Fruit fly (Drosophila melanogaster) whole organism, embryonic: Measurements from ENCODE around the gene Rnp4F.
A peak's percentile ranks its signal among the peaks of the same experiment; 100 is the strongest.

ENCODE experiments used
- Adf1 ChIP-seq: fragments of 200-800 bp; sonication (Bioruptor generic); IDR thresholded peaks from 2 replicates; pipeline ENCODE4 v1.3.6; 2022; ENCODE audit warnings: missing biosample characterization, missing genetic modification characterization
- Atf6 ChIP-seq: fragments of 200-800 bp; sonication (Bioruptor generic); IDR thresholded peaks from 2 replicates; pipeline ENCODE4 v1.3.6; 2022; ENCODE audit warnings: missing biosample characterization, missing genetic modification characterization
- B-H1 ChIP-seq: fragments of 200-800 bp; sonication (Bioruptor generic); IDR thresholded peaks from 3 replicates; pipeline ENCODE4 v1.3.6; 2022; ENCODE audit warnings: missing biosample characterization, missing genetic modification characterization
- CG10147 ChIP-seq: fragments of 200-800 bp; sonication (Bioruptor generic); optimal IDR thresholded peaks from 2 replicates; lab custom pipeline; 2019; ENCODE audit warnings: missing biosample characterization, mild to moderate bottlenecking, missing genetic modification characterization, moderate library complexity
- CG10267 ChIP-seq: fragments of 200-800 bp; sonication (Bioruptor generic); optimal IDR thresholded peaks from 2 replicates; lab custom pipeline; 2018; ENCODE audit warnings: missing biosample characterization, mild to moderate bottlenecking, missing genetic modification characterization, moderate library complexity
- CG10274 ChIP-seq: fragments of 200-800 bp; sonication (Bioruptor generic); optimal IDR thresholded peaks from 3 replicates; lab custom pipeline; 2017; ENCODE audit warnings: missing biosample characterization, mild to moderate bottlenecking, missing genetic modification characterization
- CG11696 ChIP-seq: fragments of 200-800 bp; sonication (Bioruptor generic); IDR thresholded peaks from 2 replicates; pipeline ENCODE4 v1.3.6; 2022; ENCODE audit warnings: missing biosample characterization, missing genetic modification characterization
- CG12071 ChIP-seq: fragments of 200-800 bp; sonication (Bioruptor generic); optimal IDR thresholded peaks from 3 replicates; lab custom pipeline; 2018; ENCODE audit warnings: missing biosample characterization, mild to moderate bottlenecking, missing genetic modification characterization
- CG12299 ChIP-seq: fragments of 200-800 bp; sonication (Bioruptor generic); optimal IDR thresholded peaks from 2 replicates; lab custom pipeline; 2018; ENCODE audit warnings: missing biosample characterization, mild to moderate bottlenecking, missing genetic modification characterization
- CG12769 ChIP-seq: fragments of 200-800 bp; sonication (Bioruptor generic); optimal IDR thresholded peaks from 2 replicates; lab custom pipeline; 2019; ENCODE audit warnings: missing biosample characterization, mild to moderate bottlenecking, missing genetic modification characterization, moderate library complexity
- CG17186 ChIP-seq: fragments of 200-800 bp; sonication (Bioruptor generic); optimal IDR thresholded peaks from 3 replicates; lab custom pipeline; 2017; ENCODE audit warnings: missing biosample characterization, missing genetic modification reagents, missing genetic modification characterization
- CG33213 ChIP-seq: fragments of 200-800 bp; sonication (Bioruptor generic); optimal IDR thresholded peaks from 3 replicates; lab custom pipeline; 2016; ENCODE audit warnings: missing biosample characterization, missing genetic modification characterization
- CG4820 ChIP-seq: fragments of 200-800 bp; sonication (Bioruptor generic); optimal IDR thresholded peaks from 3 replicates; lab custom pipeline; 2016; ENCODE audit warnings: missing biosample characterization, missing genetic modification characterization
- CG4854 ChIP-seq: fragments of 200-800 bp; sonication (Bioruptor generic); optimal IDR thresholded peaks from 2 replicates; lab custom pipeline; 2016; ENCODE audit warnings: missing biosample characterization, missing genetic modification characterization, inconsistent platforms
- CG6791 ChIP-seq: fragments of 200-800 bp; sonication (Bioruptor generic); IDR thresholded peaks from 3 replicates; pipeline ENCODE4 v1.3.6; 2022; ENCODE audit warnings: missing biosample characterization, missing genetic modification characterization; ENCODE audit not compliant: partially characterized antibody
- CG7928 ChIP-seq: fragments of 200-800 bp; sonication (Bioruptor generic); optimal IDR thresholded peaks from 2 replicates; lab custom pipeline; 2017; ENCODE audit warnings: missing biosample characterization, mild to moderate bottlenecking, missing genetic modification characterization
- CG7963 ChIP-seq: fragments of 200-800 bp; sonication (Bioruptor generic); IDR thresholded peaks from 3 replicates; pipeline ENCODE4 v1.3.6; 2022; ENCODE audit warnings: missing biosample characterization, missing genetic modification characterization; ENCODE audit not compliant: partially characterized antibody
- CG7987 ChIP-seq: fragments of 200-800 bp; sonication (Bioruptor generic); optimal IDR thresholded peaks from 2 replicates; lab custom pipeline; 2018; ENCODE audit warnings: missing biosample characterization, mild to moderate bottlenecking, missing genetic modification characterization, moderate library complexity
- CoRest ChIP-seq: fragments of 200-800 bp; sonication (Bioruptor generic); optimal IDR thresholded peaks from 3 replicates; lab custom pipeline; 2018; ENCODE audit warnings: missing biosample characterization, mild to moderate bottlenecking, missing genetic modification characterization, moderate library complexity
- D19B ChIP-seq: fragments of 200-800 bp; sonication (Bioruptor generic); optimal IDR thresholded peaks from 2 replicates; lab custom pipeline; 2017; ENCODE audit warnings: missing biosample characterization, mild to moderate bottlenecking, missing genetic modification characterization
- Dfd ChIP-seq, 2 experiments: fragments of >200 bp; optimal IDR thresholded peaks; 2 replicates each; lab custom pipeline; 2017; ENCODE audit warnings: missing biosample characterization in 2 of 2, missing genetic modification characterization in 2 of 2
- ERR ChIP-seq: fragments of 200-800 bp; sonication (Bioruptor generic); optimal IDR thresholded peaks from 2 replicates; lab custom pipeline; 2016; ENCODE audit warnings: missing biosample characterization, missing genetic modification characterization
- Ets97D ChIP-seq: fragments of 200-800 bp; sonication (Bioruptor generic); optimal IDR thresholded peaks from 3 replicates; lab custom pipeline; 2016; ENCODE audit warnings: missing biosample characterization, missing genetic modification characterization
- Fer2 ChIP-seq: fragments of 200-800 bp; sonication (Bioruptor generic); optimal IDR thresholded peaks from 2 replicates; lab custom pipeline; 2018; ENCODE audit warnings: missing biosample characterization, mild to moderate bottlenecking, missing genetic modification characterization, moderate library complexity
- Mad ChIP-seq: fragments of 200-800 bp; sonication (Bioruptor generic); optimal IDR thresholded peaks from 2 replicates; lab custom pipeline; 2016; ENCODE audit warnings: missing biosample characterization, missing genetic modification characterization
- Max ChIP-seq: fragments of 200-800 bp; sonication (Bioruptor generic); optimal IDR thresholded peaks from 2 replicates; lab custom pipeline; 2016; ENCODE audit warnings: missing biosample characterization, mild to moderate bottlenecking, missing genetic modification characterization
- Pdp1 ChIP-seq, 2 experiments: fragments of 200-800 bp; sonication (Bioruptor generic); optimal IDR thresholded peaks; 3 replicates each; lab custom pipeline; 2016; ENCODE audit warnings: missing biosample characterization in 2 of 2, missing genetic modification characterization in 2 of 2, mild to moderate bottlenecking in 1 of 2, moderate library complexity in 1 of 2
- Scr ChIP-seq: fragments of 200-800 bp; sonication (Bioruptor generic); IDR thresholded peaks from 2 replicates; pipeline ENCODE4 v1.3.6; 2022; ENCODE audit warnings: missing biosample characterization, missing genetic modification characterization; ENCODE audit not compliant: partially characterized antibody
- ato ChIP-seq: fragments of 200-800 bp; sonication (Bioruptor generic); IDR thresholded peaks from 2 replicates; pipeline ENCODE4 v1.3.6; 2022; ENCODE audit warnings: missing biosample characterization, missing genetic modification characterization; ENCODE audit not compliant: partially characterized antibody
- cato ChIP-seq: fragments of 200-800 bp; sonication (Bioruptor generic); optimal IDR thresholded peaks from 2 replicates; lab custom pipeline; 2016; ENCODE audit warnings: missing biosample characterization, missing genetic modification characterization, borderline replicate concordance
- cwo ChIP-seq: fragments of 200-800 bp; sonication (Bioruptor generic); optimal IDR thresholded peaks from 3 replicates; lab custom pipeline; 2017; ENCODE audit warnings: missing biosample characterization, missing genetic modification characterization, mild to moderate bottlenecking, moderate library complexity, missing genetic modification reagents
- dm ChIP-seq: fragments of 200-800 bp; sonication (Bioruptor generic); optimal IDR thresholded peaks from 3 replicates; lab custom pipeline; 2016; ENCODE audit warnings: missing biosample characterization, missing genetic modification characterization
- en ChIP-seq: fragments of 200-800 bp; sonication (Bioruptor generic); optimal IDR thresholded peaks from 2 replicates; lab custom pipeline; 2016; ENCODE audit warnings: missing biosample characterization, missing genetic modification characterization
- exex ChIP-seq: fragments of 200-800 bp; sonication (Bioruptor generic); optimal IDR thresholded peaks from 4 replicates; lab custom pipeline; 2018; ENCODE audit warnings: missing biosample characterization, mild to moderate bottlenecking, missing genetic modification characterization, moderate library complexity
- hbn ChIP-seq: fragments of 200-800 bp; sonication (Bioruptor generic); IDR thresholded peaks from 2 replicates; pipeline ENCODE4 v1.3.6; 2022; ENCODE audit warnings: missing biosample characterization, missing genetic modification characterization; ENCODE audit not compliant: partially characterized antibody
- hth ChIP-seq: fragments of >200 bp; optimal IDR thresholded peaks from 2 replicates; lab custom pipeline; 2017; ENCODE audit warnings: inconsistent platforms
- inv ChIP-seq: fragments of 200-800 bp; sonication (Bioruptor generic); IDR thresholded peaks from 2 replicates; pipeline ENCODE4 v1.3.6; 2022; ENCODE audit warnings: missing biosample characterization, missing genetic modification characterization; ENCODE audit not compliant: partially characterized antibody
- jing ChIP-seq: fragments of 200-800 bp; sonication (Bioruptor generic); optimal IDR thresholded peaks from 2 replicates; lab custom pipeline; 2018; ENCODE audit warnings: missing biosample characterization, mild to moderate bottlenecking, missing genetic modification characterization
- maf-S ChIP-seq: fragments of 200-800 bp; sonication (Bioruptor generic); optimal IDR thresholded peaks from 2 replicates; lab custom pipeline; 2016; ENCODE audit warnings: missing biosample characterization, missing genetic modification characterization
- nau ChIP-seq: fragments of 200-800 bp; sonication (Bioruptor generic); optimal IDR thresholded peaks from 3 replicates; lab custom pipeline; 2017; ENCODE audit warnings: missing biosample characterization, mild to moderate bottlenecking, missing genetic modification characterization, missing genetic modification reagents
- oc ChIP-seq: fragments of 200-800 bp; sonication (Bioruptor generic); optimal IDR thresholded peaks from 2 replicates; lab custom pipeline; 2018; ENCODE audit warnings: missing biosample characterization, mild to moderate bottlenecking, missing genetic modification characterization, moderate library complexity
- org-1 ChIP-seq: fragments of 200-800 bp; sonication (Bioruptor generic); optimal IDR thresholded peaks from 2 replicates; lab custom pipeline; 2017; ENCODE audit warnings: missing biosample characterization, missing genetic modification characterization
- repo ChIP-seq: fragments of 200-800 bp; sonication (Bioruptor generic); optimal IDR thresholded peaks from 2 replicates; lab custom pipeline; 2016; ENCODE audit warnings: missing biosample characterization, missing genetic modification characterization
- sd ChIP-seq: fragments of 200-800 bp; sonication (Bioruptor generic); optimal IDR thresholded peaks from 3 replicates; lab custom pipeline; 2018; ENCODE audit warnings: missing biosample characterization, mild to moderate bottlenecking, missing genetic modification characterization, moderate library complexity
- sna ChIP-seq: fragments of 200-800 bp; sonication (Bioruptor generic); IDR thresholded peaks from 2 replicates; pipeline ENCODE4 v1.3.6; 2022; ENCODE audit warnings: missing biosample characterization, missing genetic modification characterization; ENCODE audit not compliant: partially characterized antibody
- tio ChIP-seq: fragments of 200-800 bp; sonication (Bioruptor generic); optimal IDR thresholded peaks from 2 replicates; lab custom pipeline; 2017; ENCODE audit warnings: missing biosample characterization, missing genetic modification characterization, inconsistent platforms
- tll ChIP-seq, 2 experiments: fragments of 200-800 bp in 1 of 2; fragments of >200 bp in 1 of 2; sonication (Bioruptor generic) in 1 of 2; optimal IDR thresholded peaks; 2 replicates each; lab custom pipeline; 2017 to 2019; ENCODE audit warnings: missing biosample characterization in 2 of 2, missing genetic modification characterization in 2 of 2, mild to moderate bottlenecking in 1 of 2, moderate library complexity in 1 of 2
- usp ChIP-seq: fragments of >200 bp; optimal IDR thresholded peaks from 2 replicates; lab custom pipeline; 2017; ENCODE audit warnings: missing biosample characterization, missing genetic modification characterization
- z ChIP-seq: fragments of 200-800 bp; sonication (Bioruptor generic); IDR thresholded peaks from 3 replicates; pipeline ENCODE4 v1.3.6; 2022; ENCODE audit warnings: missing biosample characterization, missing genetic modification characterization
- zen ChIP-seq: fragments of 200-800 bp; sonication (Bioruptor generic); optimal IDR thresholded peaks from 3 replicates; lab custom pipeline; 2018; ENCODE audit warnings: missing biosample characterization, mild to moderate bottlenecking, missing genetic modification characterization, moderate library complexity

Rnp4F gene

dm6 chrX:5317170-5317569, 5.3 kb downstream of the Rnp4F start, which contains the start of the genes CG15930 and Sas10 (continued):
- TF ChIP-seq CG33213 (GFP tag; lab: Kevin White, UChicago) (peak; percentile 5), CG12769 (tag; lab: Kevin White, UChicago) (no peak), CG7963 (GFP tag; lab: Robert Waterston, UW) (no peak), Ets97D (GFP tag; lab: Kevin White, UChicago) (peak; percentile 64), Max (peak; percentile 45), org-1 (GFP tag; lab: Kevin White, UChicago) (no peak), D19B (no peak), z (GFP tag; lab: Robert Waterston, UW) (no peak), Pdp1 (GFP tag; optimal IDR thresholded peaks at IDR 0.05; lab: Kevin White, UChicago) (no peak), oc (no peak), tll (GFP tag; optimal IDR thresholded peaks at IDR 0.05; lab: Kevin White, UChicago) (no peak), cwo (GFP tag; lab: Kevin White, UChicago) (peak; percentile 16), maf-S (no peak), Scr (GFP tag; lab: Robert Waterston, UW) (peak; percentile 30; the same call in 1 of the 2 replicates), CG11696 (GFP tag; lab: Robert Waterston, UW) (no peak), zen (tag; lab: Kevin White, UChicago) (no peak), CG4854 (GFP tag; lab: Kevin White, UChicago) (no peak), CG6791 (GFP tag; lab: Robert Waterston, UW) (peak; percentile 53; the same call in 1 of the 3 replicates), inv (GFP tag; lab: Robert Waterston, UW) (peak; percentile 20; the same call in 1 of the 2 replicates), usp (GFP tag; lab: Kevin White, UChicago) (no peak), hbn (no peak), B-H1 (GFP tag; lab: Robert Waterston, UW) (no peak), dm (GFP tag; lab: Kevin White, UChicago) (peak; percentile 88), sna (GFP tag; lab: Robert Waterston, UW) (no peak), CG12299 (tag; lab: Kevin White, UChicago) (no peak), hth (lab: Kevin White, UChicago) (no peak), CG7987 (no peak), Atf6 (no peak), CG10274 (no peak), Mad (no peak), cato (no peak), ato (GFP tag; lab: Robert Waterston, UW) (no peak), CG10267 (no peak), nau (GFP tag; lab: Kevin White, UChicago) (no peak), CoRest (peak; percentile 20), sd (tag; lab: Kevin White, UChicago) (no peak), tio (GFP tag; lab: Kevin White, UChicago) (no peak), CG4820 (GFP tag; lab: Kevin White, UChicago) (no peak), ERR (no peak), repo (GFP tag; lab: Kevin White, UChicago) (no peak), CG10147 (GFP tag; lab: Kevin White, UChicago) (no peak), en (GFP tag; lab: Kevin White, UChicago) (no peak), Fer2 (tag; lab: Kevin White, UChicago) (no peak), jing (GFP tag; lab: Kevin White, UChicago) (no peak), CG17186 (no peak), CG12071 (no peak), CG7928 (no peak), Adf1 (GFP tag; lab: Robert Waterston, UW) (no peak), Dfd (GFP tag; optimal IDR thresholded peaks at IDR 0.05; lab: Kevin White, UChicago) (no peak), exex (no peak)
